Fruit fly (Drosophila melanogaster) whole organism: ENCODE data around the gene Pat1.

Experiments
- Dll ChIP-seq: fragments of >200 bp; optimal IDR thresholded peaks from 2 replicates; lab custom pipeline; 2017
- pan ChIP-seq: fragments of >200 bp; optimal IDR thresholded peaks from 2 replicates; lab custom pipeline; 2017

DNA sequence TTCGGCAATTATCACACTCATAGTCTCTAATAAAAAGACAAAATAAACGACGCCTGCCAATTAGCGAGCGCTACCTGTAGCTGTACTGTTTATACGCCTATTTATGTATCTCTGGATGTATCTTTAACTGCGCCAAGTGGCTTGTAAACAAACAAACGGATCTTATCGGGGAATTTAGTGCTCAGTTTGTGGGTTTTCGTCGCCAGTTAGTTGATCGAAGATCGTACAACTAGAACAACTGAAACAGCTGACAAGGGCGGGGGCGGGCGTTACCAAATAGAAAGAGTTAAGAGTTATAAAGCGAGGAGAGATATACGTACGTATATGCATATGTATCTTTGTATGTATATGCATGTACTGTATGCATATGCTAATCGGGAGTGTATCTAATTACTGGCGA lies 43.6 kb upstream of the Pat1 start:
- TF ChIP-seq pan (no peak), Dll (lab: Kevin White, UChicago) (no peak)
